Fruit fly (Drosophila melanogaster) whole organism, prepupa: ENCODE data around the gene L2HGDH.

Experiments
- Blimp-1 ChIP-seq: fragments of 200-800 bp; sonication (Bioruptor generic); optimal IDR thresholded peaks from 3 replicates; lab custom pipeline; 2017; ENCODE audit warnings: missing biosample characterization, missing genetic modification characterization, mild to moderate bottlenecking, moderate library complexity, missing genetic modification reagents
- CG10669 ChIP-seq: fragments of 200-800 bp; sonication (Bioruptor generic); optimal IDR thresholded peaks from 3 replicates; lab custom pipeline; 2018; ENCODE audit warnings: missing biosample characterization, mild to moderate bottlenecking, missing genetic modification characterization, moderate library complexity
- CG11762 ChIP-seq: fragments of 200-800 bp; sonication (Bioruptor generic); optimal IDR thresholded peaks from 3 replicates; lab custom pipeline; 2016; ENCODE audit warnings: missing biosample characterization, missing genetic modification characterization; ENCODE audit not compliant: insufficient read depth
- CG11902 ChIP-seq: fragments of 200-800 bp; sonication (Bioruptor generic); optimal IDR thresholded peaks from 3 replicates; lab custom pipeline; 2016; ENCODE audit warnings: missing biosample characterization, missing genetic modification characterization
- CG1621 ChIP-seq: fragments of 200-800 bp; sonication (Bioruptor generic); optimal IDR thresholded peaks from 3 replicates; lab custom pipeline; 2018; ENCODE audit warnings: missing biosample characterization, mild to moderate bottlenecking, missing genetic modification characterization
- CG3032 ChIP-seq: fragments of 200-800 bp; optimal IDR thresholded peaks from 2 replicates; lab custom pipeline; 2019; ENCODE audit warnings: missing biosample characterization, mild to moderate bottlenecking, missing genetic modification characterization, moderate library complexity
- CG31627 ChIP-seq: fragments of 200-800 bp; sonication (Bioruptor generic); optimal IDR thresholded peaks from 3 replicates; lab custom pipeline; 2016; ENCODE audit warnings: missing biosample characterization, missing genetic modification characterization
- CG32006 ChIP-seq: fragments of 200-800 bp; sonication (Bioruptor generic); optimal IDR thresholded peaks from 3 replicates; lab custom pipeline; 2017; ENCODE audit warnings: missing biosample characterization, mild to moderate bottlenecking, missing genetic modification characterization
- CG34406 ChIP-seq: fragments of 200-800 bp; sonication (Bioruptor generic); optimal IDR thresholded peaks from 3 replicates; lab custom pipeline; 2016; ENCODE audit warnings: missing biosample characterization, missing genetic modification characterization
- CG3919 ChIP-seq: fragments of 200-800 bp; sonication (Bioruptor generic); optimal IDR thresholded peaks from 3 replicates; lab custom pipeline; 2016; ENCODE audit warnings: missing biosample characterization, missing genetic modification characterization
- CG4318 ChIP-seq: fragments of 200-800 bp; sonication (Bioruptor generic); optimal IDR thresholded peaks from 3 replicates; lab custom pipeline; 2017; ENCODE audit warnings: missing biosample characterization, mild to moderate bottlenecking, missing genetic modification characterization
- CG6163 ChIP-seq: fragments of 200-800 bp; sonication (Bioruptor generic); IDR thresholded peaks from 3 replicates; pipeline ENCODE4 v1.3.6; 2022; ENCODE audit warnings: missing biosample characterization, missing genetic modification characterization
- CG6276 ChIP-seq: fragments of 200-800 bp; sonication (Bioruptor generic); optimal IDR thresholded peaks from 2 replicates; lab custom pipeline; 2017; ENCODE audit warnings: missing biosample characterization, mild to moderate bottlenecking, missing genetic modification characterization
- CG6792 ChIP-seq: fragments of 200-800 bp; sonication (Bioruptor generic); optimal IDR thresholded peaks from 3 replicates; lab custom pipeline; 2016; ENCODE audit warnings: missing biosample characterization, missing genetic modification characterization
- CG8119 ChIP-seq: fragments of 200-800 bp; sonication (Bioruptor generic); IDR thresholded peaks from 3 replicates; pipeline ENCODE4 v1.3.6; 2022; ENCODE audit warnings: missing biosample characterization, missing genetic modification characterization
- CG8319 ChIP-seq: fragments of 200-800 bp; sonication (Bioruptor generic); optimal IDR thresholded peaks from 3 replicates; lab custom pipeline; 2016; ENCODE audit warnings: missing biosample characterization, missing genetic modification characterization
- CG8632 ChIP-seq: fragments of 200-800 bp; sonication (Bioruptor generic); optimal IDR thresholded peaks from 3 replicates; lab custom pipeline; 2016; ENCODE audit warnings: missing biosample characterization, missing genetic modification characterization
- Eip75B ChIP-seq: fragments of 200-800 bp; sonication (Bioruptor generic); optimal IDR thresholded peaks from 3 replicates; lab custom pipeline; 2016; ENCODE audit warnings: missing biosample characterization, missing genetic modification characterization
- Eip93F ChIP-seq: fragments of 200-800 bp; sonication (Bioruptor generic); optimal IDR thresholded peaks from 2 replicates; lab custom pipeline; 2016; ENCODE audit warnings: missing biosample characterization, mild to moderate bottlenecking, missing genetic modification characterization
- Ets21C ChIP-seq: fragments of 200-800 bp; sonication (Bioruptor generic); optimal IDR thresholded peaks from 3 replicates; lab custom pipeline; 2016; ENCODE audit warnings: missing biosample characterization, missing genetic modification characterization
- Ets96B ChIP-seq: fragments of 200-800 bp; optimal IDR thresholded peaks from 2 replicates; lab custom pipeline; 2019; ENCODE audit warnings: missing biosample characterization, mild to moderate bottlenecking, missing genetic modification characterization, moderate library complexity
- Gug ChIP-seq: fragments of 200-800 bp; sonication (Bioruptor generic); IDR thresholded peaks from 2 replicates; pipeline ENCODE4 v1.3.6; 2022; ENCODE audit warnings: missing biosample characterization, missing genetic modification characterization
- Hr4 ChIP-seq: fragments of 200-800 bp; sonication (Bioruptor generic); optimal IDR thresholded peaks from 3 replicates; lab custom pipeline; 2016; ENCODE audit warnings: missing biosample characterization, missing genetic modification characterization
- Lpt ChIP-seq: fragments of 200-800 bp; sonication (Bioruptor generic); optimal IDR thresholded peaks from 3 replicates; lab custom pipeline; 2016; ENCODE audit warnings: missing biosample characterization, missing genetic modification characterization
- Met ChIP-seq: fragments of 200-800 bp; sonication (Bioruptor generic); optimal IDR thresholded peaks from 3 replicates; lab custom pipeline; 2016; ENCODE audit warnings: missing biosample characterization, missing genetic modification characterization
- OdsH ChIP-seq: fragments of 200-800 bp; sonication (Bioruptor generic); optimal IDR thresholded peaks from 3 replicates; lab custom pipeline; 2016; ENCODE audit warnings: missing biosample characterization, missing genetic modification characterization
- Smox ChIP-seq: fragments of 200-800 bp; sonication (Bioruptor generic); optimal IDR thresholded peaks from 3 replicates; lab custom pipeline; 2016; ENCODE audit warnings: missing biosample characterization, missing genetic modification characterization
- Sox102F ChIP-seq: fragments of 200-800 bp; sonication (Bioruptor generic); optimal IDR thresholded peaks from 2 replicates; lab custom pipeline; 2016; ENCODE audit warnings: missing biosample characterization, mild to moderate bottlenecking, missing genetic modification characterization
- Sox15 ChIP-seq: fragments of 200-800 bp; sonication (Bioruptor generic); optimal IDR thresholded peaks from 3 replicates; lab custom pipeline; 2016; ENCODE audit warnings: missing biosample characterization, missing genetic modification characterization
- achi ChIP-seq: fragments of 200-800 bp; sonication (Bioruptor generic); optimal IDR thresholded peaks from 3 replicates; lab custom pipeline; 2016; ENCODE audit warnings: missing biosample characterization, missing genetic modification characterization
- acj6 ChIP-seq: fragments of 200-800 bp; sonication (Bioruptor generic); optimal IDR thresholded peaks from 3 replicates; lab custom pipeline; 2016; ENCODE audit warnings: missing biosample characterization, missing genetic modification characterization
- cyc ChIP-seq: fragments of 200-800 bp; sonication (Bioruptor generic); optimal IDR thresholded peaks from 3 replicates; lab custom pipeline; 2016; ENCODE audit warnings: missing biosample characterization, missing genetic modification characterization
- dsx ChIP-seq: fragments of 200-800 bp; optimal IDR thresholded peaks from 3 replicates; lab custom pipeline; 2019; ENCODE audit warnings: missing biosample characterization, mild to moderate bottlenecking, missing genetic modification characterization, moderate library complexity; ENCODE audit not compliant: poor library complexity, severe bottlenecking
- eg ChIP-seq: fragments of 200-800 bp; sonication (Bioruptor generic); IDR thresholded peaks from 3 replicates; pipeline ENCODE4 v1.3.6; 2022; ENCODE audit warnings: missing biosample characterization, missing genetic modification characterization
- esn ChIP-seq: fragments of 200-800 bp; sonication (Bioruptor generic); optimal IDR thresholded peaks from 2 replicates; lab custom pipeline; 2016; ENCODE audit warnings: missing biosample characterization, mild to moderate bottlenecking, missing genetic modification characterization, moderate library complexity
- fd59A ChIP-seq: fragments of 200-800 bp; sonication (Bioruptor generic); optimal IDR thresholded peaks from 2 replicates; lab custom pipeline; 2017; ENCODE audit warnings: missing biosample characterization, mild to moderate bottlenecking, missing genetic modification characterization, missing genetic modification reagents
- fd85E ChIP-seq: fragments of 200-800 bp; sonication (Bioruptor generic); optimal IDR thresholded peaks from 3 replicates; lab custom pipeline; 2016; ENCODE audit warnings: missing biosample characterization, missing genetic modification characterization
- fkh ChIP-seq: fragments of 200-800 bp; sonication (Bioruptor generic); optimal IDR thresholded peaks from 3 replicates; lab custom pipeline; 2017; ENCODE audit warnings: missing biosample characterization, mild to moderate bottlenecking, missing genetic modification characterization, moderate library complexity
- lz ChIP-seq: fragments of 200-800 bp; sonication (Bioruptor generic); optimal IDR thresholded peaks from 3 replicates; lab custom pipeline; 2016; ENCODE audit warnings: missing biosample characterization, missing genetic modification characterization
- salr ChIP-seq, 2 experiments: fragments of 200-800 bp; sonication (Bioruptor generic); optimal IDR thresholded peaks; 3 replicates each; lab custom pipeline; 2016 to 2018; ENCODE audit warnings: missing biosample characterization in 2 of 2, missing genetic modification characterization in 2 of 2, mild to moderate bottlenecking in 1 of 2
- spab ChIP-seq: fragments of 200-800 bp; sonication (Bioruptor generic); optimal IDR thresholded peaks from 2 replicates; lab custom pipeline; 2017; ENCODE audit warnings: missing biosample characterization, mild to moderate bottlenecking, missing genetic modification characterization, missing genetic modification reagents
- ss ChIP-seq, 2 experiments: fragments of 200-800 bp; sonication (Bioruptor generic); optimal IDR thresholded peaks; 2 replicates in 1 of 2; 3 replicates in 1 of 2; lab custom pipeline; 2017 to 2018; ENCODE audit warnings: mild to moderate bottlenecking in 2 of 2, missing biosample characterization in 2 of 2, missing genetic modification characterization in 2 of 2, moderate library complexity in 1 of 2
- topi ChIP-seq: fragments of 200-800 bp; sonication (Bioruptor generic); optimal IDR thresholded peaks from 3 replicates; lab custom pipeline; 2016; ENCODE audit warnings: missing biosample characterization, missing genetic modification characterization
- vri ChIP-seq: fragments of 200-800 bp; sonication (Bioruptor generic); optimal IDR thresholded peaks from 3 replicates; lab custom pipeline; 2016; ENCODE audit warnings: missing biosample characterization, mild to moderate bottlenecking, missing genetic modification characterization

Gene L2HGDH

dm6 chr2L:19021278-19022220 lies 47.3 kb upstream of the L2HGDH start (continued):
- TF ChIP-seq CG3032 (peak; percentile 90), fd59A (GFP tag; lab: Kevin White, UChicago) (peak; percentile 87), acj6 (GFP tag; lab: Kevin White, UChicago) (peak; percentile 81), CG31627 (GFP tag; lab: Kevin White, UChicago) (peak; percentile 72), CG11762 (GFP tag; lab: Kevin White, UChicago) (peak; percentile 57), Gug (0 out of 2 replicates have a peak, but pooled peaks have one; percentile 8), achi (peak; percentile 87), spab (GFP tag; lab: Kevin White, UChicago) (peak; percentile 84), topi (peak; percentile 81), cyc (GFP tag; lab: Kevin White, UChicago) (peak; percentile 71), vri (peak; percentile 68), esn (peak; percentile 88), Blimp-1 (GFP tag; lab: Kevin White, UChicago) (peak; percentile 61), Sox15 (peak; percentile 62), eg (peak; percentile 53; the same call in 2 of the 3 replicates), CG8319 (GFP tag; lab: Kevin White, UChicago) (peak; percentile 56), CG6276 (GFP tag; lab: Kevin White, UChicago) (peak; percentile 72), CG10669 (peak; percentile 84), lz (GFP tag; lab: Kevin White, UChicago) (peak; percentile 82), CG34406 (GFP tag; lab: Kevin White, UChicago) (peak; percentile 80), CG11902 (GFP tag; lab: Kevin White, UChicago) (peak; percentile 66)
- TF ChIP-seq, all 60 proteins: peak for 58

dm6 chr2L:19019640-19020039 lies 45.4 kb upstream of the L2HGDH start:
- TF ChIP-seq OdsH (GFP tag; lab: Kevin White, UChicago) (no peak), achi (no peak), CG34406 (GFP tag; lab: Kevin White, UChicago) (no peak), Lpt (GFP tag; lab: Kevin White, UChicago) (no peak), Ets21C (GFP tag; lab: Kevin White, UChicago) (no peak), vri (no peak), Ets96B (tag; lab: Kevin White, UChicago) (no peak), CG8119 (GFP tag; lab: Robert Waterston, UW) (no peak), CG3032 (no peak), Hr4 (GFP tag; lab: Kevin White, UChicago) (no peak), ss (GFP tag; optimal IDR thresholded peaks at IDR 0.05; lab: Kevin White, UChicago) (no peak), fd85E (no peak), esn (no peak), cyc (GFP tag; lab: Kevin White, UChicago) (no peak), CG32006 (GFP tag; lab: Kevin White, UChicago) (no peak), spab (GFP tag; lab: Kevin White, UChicago) (no peak)

- TF ChIP-seq vri: no peak
- TF ChIP-seq CG1621 (tag; lab: Kevin White, UChicago): no peak
- peak in 1 of 2 experiments; percentile 1 for TF ChIP-seq salr (GFP tag; optimal IDR thresholded peaks at IDR 0.05; lab: Kevin White, UChicago)
- TF ChIP-seq Hr4 (GFP tag; lab: Kevin White, UChicago): peak; percentile 20
- no peak for TF ChIP-seq CG10669
- no peak for TF ChIP-seq dsx (GFP tag; lab: Kevin White, UChicago)
- no peak for TF ChIP-seq CG6792 (GFP tag; lab: Kevin White, UChicago)
- TF ChIP-seq spab (GFP tag; lab: Kevin White, UChicago): no peak
- TF ChIP-seq CG3032: peak; percentile 5
- TF ChIP-seq Met: peak; percentile 25
- no peak for TF ChIP-seq CG8632
- no peak for TF ChIP-seq Eip93F (GFP tag; lab: Kevin White, UChicago)
- TF ChIP-seq CG11902 (GFP tag; lab: Kevin White, UChicago): no peak
- TF ChIP-seq fkh (GFP tag; lab: Kevin White, UChicago): no peak
- no peak for TF ChIP-seq CG6163 (GFP tag; lab: Robert Waterston, UW)
- TF ChIP-seq topi: no peak
- TF ChIP-seq lz (GFP tag; lab: Kevin White, UChicago): peak; percentile 29
- peak; percentile 26 for TF ChIP-seq Smox
- TF ChIP-seq Sox102F: no peak
- TF ChIP-seq CG11762 (GFP tag; lab: Kevin White, UChicago): no peak
- no peak for TF ChIP-seq CG3919 (GFP tag; lab: Kevin White, UChicago)
- TF ChIP-seq CG4318 (GFP tag; lab: Kevin White, UChicago): no peak
- no peak for TF ChIP-seq ss (GFP tag; optimal IDR thresholded peaks at IDR 0.05; lab: Kevin White, UChicago)
- TF ChIP-seq fd85E: no peak
- TF ChIP-seq Eip75B: no peak
- no peak for TF ChIP-seq CG34406 (GFP tag; lab: Kevin White, UChicago)
Observed at dm6 chr2L:19019160-19019592, 44.9 kb upstream of the L2HGDH start.
